Worm (Caenorhabditis elegans) whole organism, young adult: ENCODE results near the gene gnrr-2.

Experiments
- B0261.1 ChIP-seq: sonication (generic microtip); optimal IDR thresholded peaks from 2 replicates; lab custom pipeline; 2016; ENCODE audit warnings: mild to moderate bottlenecking, missing genetic modification characterization, moderate library complexity, missing compliant biosample characterization
- B0336.3 ChIP-seq: fragments of 200-800 bp; sonication (Bioruptor generic); IDR thresholded peaks from 2 replicates; pipeline ENCODE4 v1.3.6; 2022; ENCODE audit warnings: missing genetic modification characterization, missing compliant biosample characterization
- F22D6.2 ChIP-seq: sonication (generic microtip); optimal IDR thresholded peaks from 2 replicates; lab custom pipeline; 2016; ENCODE audit warnings: mild to moderate bottlenecking, missing genetic modification characterization, missing compliant biosample characterization
- F33H1.4 ChIP-seq: fragments of 200-800 bp; sonication (Bioruptor generic); IDR thresholded peaks from 2 replicates; pipeline ENCODE4 v1.3.6; 2022; ENCODE audit warnings: missing genetic modification reagents, missing genetic modification characterization, missing compliant biosample characterization
- F49E8.2 ChIP-seq: sonication (generic microtip); optimal IDR thresholded peaks from 3 replicates; lab custom pipeline; 2017; ENCODE audit warnings: missing genetic modification characterization, mild to moderate bottlenecking, missing compliant biosample characterization, antibody characterized with exemption, moderate library complexity; ENCODE audit not compliant: insufficient read depth
- F55B11.4 ChIP-seq: sonication (generic microtip); optimal IDR thresholded peaks from 2 replicates; lab custom pipeline; 2016; ENCODE audit warnings: missing compliant biosample characterization, missing genetic modification characterization, borderline replicate concordance; ENCODE audit not compliant: insufficient read depth
- Y53F4B.3 ChIP-seq: fragments of 200-800 bp; sonication (Bioruptor generic); IDR thresholded peaks from 2 replicates; pipeline ENCODE4 v1.3.6; 2022; ENCODE audit warnings: missing genetic modification reagents, missing genetic modification characterization, missing compliant biosample characterization
- aptf-3 ChIP-seq: fragments of 200-800 bp; sonication (Bioruptor generic); IDR thresholded peaks from 2 replicates; pipeline ENCODE4 v1.3.6; 2022; ENCODE audit warnings: missing genetic modification characterization, missing compliant biosample characterization
- atf-7 ChIP-seq: sonication (generic microtip); optimal IDR thresholded peaks from 2 replicates; lab custom pipeline; 2017; ENCODE audit warnings: mild to moderate bottlenecking, missing genetic modification characterization, missing compliant biosample characterization
- attf-5 ChIP-seq: fragments of 200-800 bp; sonication (Bioruptor generic); optimal IDR thresholded peaks from 2 replicates; lab custom pipeline; 2018; ENCODE audit warnings: mild to moderate bottlenecking, missing genetic modification characterization, missing compliant biosample characterization
- attf-6 ChIP-seq: fragments of 200-800 bp; sonication (Bioruptor generic); IDR thresholded peaks from 2 replicates; pipeline ENCODE4 v1.3.6; 2022; ENCODE audit warnings: missing genetic modification reagents, missing genetic modification characterization, missing compliant biosample characterization
- ceh-27 ChIP-seq: fragments of 200-800 bp; sonication (Bioruptor generic); optimal IDR thresholded peaks from 2 replicates; lab custom pipeline; 2018; ENCODE audit warnings: mild to moderate bottlenecking, missing genetic modification characterization, moderate library complexity, missing compliant biosample characterization
- die-1 ChIP-seq: sonication (generic microtip); optimal IDR thresholded peaks from 2 replicates; lab custom pipeline; 2016; ENCODE audit warnings: missing genotype, mild to moderate bottlenecking, missing genetic modification characterization, missing compliant biosample characterization
- efl-1 ChIP-seq: fragments of 150-350 bp; optimal IDR thresholded peaks from 2 replicates; lab custom pipeline; 2014; ENCODE audit warnings: missing biosample characterization, missing genetic modification reagents, missing genetic modification characterization
- egl-44 ChIP-seq: fragments of 200-800 bp; sonication (Bioruptor generic); IDR thresholded peaks from 2 replicates; pipeline ENCODE4 v1.3.6; 2022; ENCODE audit warnings: missing genetic modification reagents, missing genetic modification characterization, missing compliant biosample characterization
- egrh-3 ChIP-seq: fragments of 200-800 bp; sonication (Bioruptor generic); IDR thresholded peaks from 2 replicates; pipeline ENCODE4 v1.3.6; 2022; ENCODE audit warnings: missing genetic modification reagents, missing genetic modification characterization, missing compliant biosample characterization
- fkh-3 ChIP-seq: sonication (generic microtip); optimal IDR thresholded peaks from 2 replicates; lab custom pipeline; 2016; ENCODE audit warnings: mild to moderate bottlenecking, missing genetic modification characterization, missing compliant biosample characterization
- him-1 ChIP-seq: sonication (generic microtip); optimal IDR thresholded peaks from 2 replicates; lab custom pipeline; 2016; ENCODE audit warnings: missing genotype, missing genetic modification reagents, missing genetic modification characterization, missing compliant biosample characterization
- hlh-26 ChIP-seq: fragments of 200-800 bp; sonication (Bioruptor generic); conservative IDR thresholded peaks from 2 replicates; pipeline ENCODE4 v1.3.6; 2022; ENCODE audit warnings: missing genetic modification reagents, missing genetic modification characterization, missing compliant biosample characterization
- hmg-1.2 ChIP-seq: fragments of 200-800 bp; sonication (Bioruptor generic); IDR thresholded peaks from 2 replicates; pipeline ENCODE4 v1.3.6; 2022; ENCODE audit warnings: missing genetic modification reagents, missing genetic modification characterization, missing compliant biosample characterization
- hmg-20 ChIP-seq: fragments of 200-800 bp; sonication (Bioruptor generic); IDR thresholded peaks from 2 replicates; pipeline ENCODE4 v1.3.6; 2022; ENCODE audit warnings: missing genetic modification reagents, missing genetic modification characterization, missing compliant biosample characterization
- lag-1 ChIP-seq: fragments of 200-800 bp; sonication (Bioruptor generic); IDR thresholded peaks from 2 replicates; pipeline ENCODE4 v1.3.6; 2022; ENCODE audit warnings: missing genetic modification reagents, missing genetic modification characterization, missing compliant biosample characterization
- let-607 ChIP-seq, 2 experiments: fragments of 200-800 bp in 1 of 2; sonication (Bioruptor generic) in 1 of 2; sonication (generic microtip) in 1 of 2; optimal IDR thresholded peaks; 2 replicates each; lab custom pipeline; 2016 to 2018; ENCODE audit warnings: mild to moderate bottlenecking in 2 of 2, missing compliant biosample characterization in 2 of 2, missing genetic modification characterization in 2 of 2, moderate library complexity in 2 of 2, missing genotype in 1 of 2
- lin-54 ChIP-seq: fragments of 200-800 bp; sonication (Bioruptor generic); optimal IDR thresholded peaks from 2 replicates; lab custom pipeline; 2018; ENCODE audit warnings: mild to moderate bottlenecking, missing genetic modification characterization, missing compliant biosample characterization
- madf-10 ChIP-seq: sonication (generic microtip); optimal IDR thresholded peaks from 2 replicates; lab custom pipeline; 2016; ENCODE audit warnings: mild to moderate bottlenecking, missing genetic modification characterization, missing compliant biosample characterization
- madf-8 ChIP-seq: fragments of 200-800 bp; sonication (Bioruptor generic); conservative IDR thresholded peaks from 2 replicates; pipeline ENCODE4 v1.3.6; 2022; ENCODE audit warnings: missing genetic modification reagents, missing genetic modification characterization, missing compliant biosample characterization
- mes-4 ChIP-seq: sonication (generic microtip); optimal IDR thresholded peaks from 2 replicates; lab custom pipeline; 2016; ENCODE audit warnings: missing genotype, missing genetic modification characterization, missing compliant biosample characterization
- nhr-27 ChIP-seq: fragments of 200-800 bp; sonication (Bioruptor generic); optimal IDR thresholded peaks from 2 replicates; lab custom pipeline; 2018; ENCODE audit warnings: mild to moderate bottlenecking, missing genetic modification characterization, moderate library complexity, missing compliant biosample characterization
- nhr-80 ChIP-seq: sonication (generic microtip); optimal IDR thresholded peaks from 2 replicates; lab custom pipeline; 2016; ENCODE audit warnings: missing genetic modification characterization, missing compliant biosample characterization
- sdz-38 ChIP-seq: sonication (generic microtip); optimal IDR thresholded peaks from 2 replicates; lab custom pipeline; 2016; ENCODE audit warnings: missing genotype, missing genetic modification characterization, missing compliant biosample characterization
- snpc-3.4 ChIP-seq: sonication (generic microtip); optimal IDR thresholded peaks from 2 replicates; lab custom pipeline; 2017; ENCODE audit warnings: missing genetic modification characterization, mild to moderate bottlenecking, missing compliant biosample characterization, antibody characterized with exemption, moderate library complexity, missing genotype, missing genetic modification reagents
- somi-1 ChIP-seq: fragments of 200-800 bp; sonication (Bioruptor generic); optimal IDR thresholded peaks from 2 replicates; lab custom pipeline; 2018; ENCODE audit warnings: mild to moderate bottlenecking, missing genetic modification characterization, missing compliant biosample characterization
- unc-130 ChIP-seq: sonication (generic microtip); optimal IDR thresholded peaks from 2 replicates; lab custom pipeline; 2016; ENCODE audit warnings: missing genetic modification reagents, missing genetic modification characterization, missing compliant biosample characterization

gnrr-2 gene

ce11 chrV:14427069-14427825 lies 18.4 kb downstream of the gnrr-2 start:
- no peak for TF ChIP-seq sdz-38 (tag; lab: Kevin White, UChicago)
- no peak for TF ChIP-seq madf-8
- no peak for TF ChIP-seq B0336.3 (GFP tag; lab: Robert Waterston, UW)
- TF ChIP-seq F49E8.2 (tag; lab: Kevin White, UChicago), result no peak
- TF ChIP-seq hmg-1.2 (GFP tag; lab: Robert Waterston, UW), result no peak
- TF ChIP-seq hmg-20, result no peak
- TF ChIP-seq unc-130, result no peak
- TF ChIP-seq mes-4 (tag; lab: Kevin White, UChicago), result no peak
- TF ChIP-seq F33H1.4 (GFP tag; lab: Robert Waterston, UW), result no peak
- TF ChIP-seq F22D6.2 (tag; lab: Kevin White, UChicago), result no peak
- no peak for TF ChIP-seq egrh-3 (GFP tag; lab: Robert Waterston, UW)
- no peak for TF ChIP-seq nhr-27 (tag; lab: Kevin White, UChicago)
- TF ChIP-seq lin-54 (GFP tag; lab: Kevin White, UChicago), result no peak

DNA sequence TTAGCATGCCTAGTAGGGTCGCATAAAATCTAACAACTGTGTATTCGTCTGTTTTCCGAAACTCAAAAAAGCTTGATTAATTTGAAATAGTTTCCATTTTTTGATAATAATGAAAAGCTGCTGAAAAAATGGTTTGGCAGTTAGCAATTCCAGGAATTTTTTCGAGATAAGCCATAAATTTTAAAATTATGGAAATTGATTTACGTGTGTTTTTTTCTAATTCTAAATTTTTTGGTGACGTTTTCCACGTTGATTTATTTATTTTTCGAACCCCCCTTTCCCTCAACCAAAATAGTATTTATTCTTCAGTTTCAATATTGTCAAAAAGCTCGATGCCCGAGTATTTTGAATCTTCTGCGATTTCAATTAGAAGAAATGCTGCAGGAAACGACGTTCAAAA lies 20.0 kb downstream of the gnrr-2 start, which contains the start of gene F23B12.1:
F23B12.1 (plus strand) TSS at position 301 of the 400 bp plus-strand sequence.
- TF ChIP-seq attf-6 (GFP tag; lab: Robert Waterston, UW) (no peak), die-1 (tag; lab: Kevin White, UChicago) (no peak)

DNA sequence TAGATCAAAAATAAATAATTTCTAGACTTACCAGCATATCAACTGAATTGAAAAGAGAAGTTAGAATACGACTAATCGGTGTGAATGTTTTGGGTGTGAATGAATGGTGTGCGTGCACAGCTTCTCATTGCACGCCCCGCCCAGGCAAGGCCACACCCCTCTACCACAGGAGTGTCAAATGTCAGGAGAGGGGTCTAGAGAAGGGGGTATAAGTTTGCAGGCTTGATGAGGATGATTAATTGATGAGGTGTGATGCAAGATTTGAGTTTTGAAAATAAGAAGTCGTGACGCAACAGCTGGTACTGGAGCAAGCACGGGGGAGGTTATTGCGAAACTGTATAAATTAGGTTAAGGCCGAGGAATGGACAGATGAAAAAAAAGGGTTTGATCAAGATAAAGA lies 23.4 kb downstream of the gnrr-2 start, which contains the start of gene egl-1:
egl-1 (minus strand) TSS at position 101 of the 400 bp plus-strand sequence.
- TF ChIP-seq aptf-3 (GFP tag; lab: Robert Waterston, UW), result 0 out of 2 replicates have a peak, but pooled peaks have one; percentile 35
- TF ChIP-seq nhr-80 (tag; lab: Kevin White, UChicago), result no peak

ce11 chrV:14433584-14433983 lies 24.7 kb downstream of the gnrr-2 start:
- TF ChIP-seq let-607 (tag; optimal IDR thresholded peaks at IDR 0.05; lab: Kevin White, UChicago), result no peak
- no peak for TF ChIP-seq snpc-3.4
- TF ChIP-seq fkh-3 (tag; lab: Kevin White, UChicago), result no peak
- no peak for TF ChIP-seq ceh-27
- TF ChIP-seq mes-4 (tag; lab: Kevin White, UChicago), result no peak
- TF ChIP-seq hlh-26, result no peak
- no peak for TF ChIP-seq F22D6.2 (tag; lab: Kevin White, UChicago)
- TF ChIP-seq somi-1 (GFP tag; lab: Kevin White, UChicago), result no peak
- TF ChIP-seq madf-10, result no peak
- TF ChIP-seq lag-1 (GFP tag; lab: Robert Waterston, UW), result no peak
- no peak for TF ChIP-seq F55B11.4 (tag; lab: Kevin White, UChicago)
- no peak for TF ChIP-seq attf-5 (GFP tag; lab: Kevin White, UChicago)
- TF ChIP-seq efl-1 (GFP tag; lab: Kevin White, UChicago), result no peak
- TF ChIP-seq B0261.1 (tag; lab: Kevin White, UChicago), result no peak
- TF ChIP-seq Y53F4B.3, result no peak
- TF ChIP-seq him-1 (tag; lab: Kevin White, UChicago), result no peak
- no peak for TF ChIP-seq egl-44 (GFP tag; lab: Robert Waterston, UW)
- no peak for TF ChIP-seq atf-7 (tag; lab: Kevin White, UChicago)
